Worm (Caenorhabditis elegans) whole organism, late embryonic: Measurements from ENCODE around the gene lgc-48.

ENCODE experiments used
- dmd-4 ChIP-seq: sonication (generic microtip); optimal IDR thresholded peaks from 2 replicates; lab custom pipeline; 2016; ENCODE audit warnings: borderline replicate concordance, missing genetic modification characterization, missing compliant biosample characterization
- elt-4 ChIP-seq: sonication (generic microtip); optimal IDR thresholded peaks from 2 replicates; lab custom pipeline; 2016; ENCODE audit warnings: missing genetic modification characterization, missing compliant biosample characterization
- gmeb-2 ChIP-seq: sonication (generic microtip); optimal IDR thresholded peaks from 2 replicates; lab custom pipeline; 2016; ENCODE audit warnings: missing genetic modification characterization, inconsistent platforms, missing compliant biosample characterization
- hlh-15 ChIP-seq: sonication (generic microtip); optimal IDR thresholded peaks from 2 replicates; lab custom pipeline; 2016; ENCODE audit warnings: missing genetic modification characterization, missing compliant biosample characterization
- nfya-1 ChIP-seq: sonication (generic microtip); optimal IDR thresholded peaks from 2 replicates; lab custom pipeline; 2017; ENCODE audit warnings: missing genetic modification characterization, mild to moderate bottlenecking, missing compliant biosample characterization, antibody characterized with exemption, moderate library complexity
- pqm-1 ChIP-seq: sonication (generic microtip); optimal IDR thresholded peaks from 2 replicates; lab custom pipeline; 2016; ENCODE audit warnings: missing genetic modification characterization, missing compliant biosample characterization
- ref-2 ChIP-seq: sonication (generic microtip); optimal IDR thresholded peaks from 2 replicates; lab custom pipeline; 2016; ENCODE audit warnings: missing genetic modification characterization, missing compliant biosample characterization
- zip-5 ChIP-seq: sonication (generic microtip); optimal IDR thresholded peaks from 2 replicates; lab custom pipeline; 2016; ENCODE audit warnings: missing genetic modification characterization, missing compliant biosample characterization

DNA sequence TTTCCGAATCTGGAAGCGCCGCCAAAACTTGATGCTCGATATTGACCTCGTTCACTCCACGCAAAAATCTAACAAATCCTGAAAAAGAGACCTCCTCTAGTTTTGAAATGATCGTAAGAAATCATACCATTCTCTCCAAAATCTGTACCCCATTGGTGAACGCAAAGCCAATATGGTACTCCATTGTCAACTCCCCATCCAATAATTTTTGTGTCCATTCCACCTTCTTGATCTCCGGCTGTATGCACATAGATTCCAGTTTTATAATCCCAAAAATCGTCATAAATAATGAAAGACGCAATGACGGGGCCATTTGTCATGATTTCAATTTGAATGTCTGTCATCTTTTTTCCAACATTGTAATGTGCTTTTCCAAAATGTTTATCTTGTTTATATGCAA is 16.2 kb downstream of the lgc-48 start:
- TF ChIP-seq zip-5 (tag; lab: Kevin White, UChicago) (no peak), nfya-1 (tag; lab: Kevin White, UChicago) (no peak), hlh-15 (tag; lab: Kevin White, UChicago) (no peak), gmeb-2 (tag; lab: Kevin White, UChicago) (no peak), elt-4 (tag; lab: Kevin White, UChicago) (no peak), dmd-4 (tag; lab: Kevin White, UChicago) (no peak), ref-2 (no peak), pqm-1 (tag; lab: Kevin White, UChicago) (no peak)
